Fruit fly (Drosophila melanogaster): Measurements from ENCODE around the gene CG7990.
A peak's percentile ranks its signal among the peaks of the same experiment; 100 is the strongest.

Gene CG7990

DNA sequence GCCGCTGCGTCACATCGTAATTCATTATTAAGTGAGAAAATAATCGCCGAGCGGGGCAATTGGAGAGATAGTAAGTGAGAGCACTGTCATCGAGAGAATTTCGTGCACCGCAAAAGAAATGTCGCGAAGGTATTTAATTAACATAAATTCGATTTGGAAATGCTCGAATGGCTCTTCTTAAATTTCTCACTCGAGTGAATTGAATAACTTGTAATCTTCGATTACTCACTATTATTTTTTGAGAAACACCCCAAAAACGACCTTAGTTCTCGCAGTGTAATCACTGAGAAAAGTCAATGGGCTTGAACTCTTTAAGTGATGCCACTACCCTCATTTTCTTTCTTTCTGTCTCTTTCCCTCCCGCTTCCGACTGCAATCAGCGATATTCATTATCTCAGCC, 46.8 kb downstream of the CG7990 start (continued):
- no peak for TF ChIP-seq zfh2 (GFP tag; optimal IDR thresholded peaks at IDR 0.05)
- peak; percentile 88 for TF ChIP-seq gcm (GFP tag; optimal IDR thresholded peaks at IDR 0.05)
- peak; percentile 35 for TF ChIP-seq grn (GFP tag; optimal IDR thresholded peaks at IDR 0.05)
- peak; percentile 72 for TF ChIP-seq CG10462 (GFP tag; optimal IDR thresholded peaks at IDR 0.05)
- TF ChIP-seq da (GFP tag; optimal IDR thresholded peaks at IDR 0.05), result no peak
- TF ChIP-seq Lim3 (GFP tag; IDR thresholded peaks at IDR 0.05), result no peak
- peak; percentile 35 for TF ChIP-seq CG3838 (GFP tag; optimal IDR thresholded peaks at IDR 0.05)
- TF ChIP-seq CG4730 (GFP tag; IDR thresholded peaks at IDR 0.05), result peak; percentile 67
- TF ChIP-seq grau (tag; optimal IDR thresholded peaks at IDR 0.05), result peak; percentile 83
- TF ChIP-seq CG14965 (GFP tag; optimal IDR thresholded peaks at IDR 0.05; ENCODE audit: borderline replicate concordance), result peak; percentile 43
- TF ChIP-seq Camta (GFP tag; optimal IDR thresholded peaks at IDR 0.05), result peak; percentile 86
- peak; percentile 88 for TF ChIP-seq dmrt99B (tag; optimal IDR thresholded peaks at IDR 0.05)
- peak; percentile 60 for TF ChIP-seq CG30020 (tag; optimal IDR thresholded peaks at IDR 0.05)
- peak; percentile 84 for TF ChIP-seq NC2α (GFP tag; optimal IDR thresholded peaks at IDR 0.05)
- TF ChIP-seq Mes4 (GFP tag; optimal IDR thresholded peaks at IDR 0.05), result peak; percentile 89
- TF ChIP-seq CG18262 (tag; optimal IDR thresholded peaks at IDR 0.05), result peak; percentile 93
- peak; percentile 91 for TF ChIP-seq CG8924 (tag; optimal IDR thresholded peaks at IDR 0.05)
- TF ChIP-seq cato (GFP tag; optimal IDR thresholded peaks at IDR 0.05; ENCODE audit: borderline replicate concordance), result peak; percentile 71
- no peak for TF ChIP-seq sc (optimal IDR thresholded peaks at IDR 0.05)
- peak; percentile 88 for TF ChIP-seq sc (GFP tag; optimal IDR thresholded peaks at IDR 0.05)
- TF ChIP-seq slbo (GFP tag; IDR thresholded peaks at IDR 0.05), result peak; percentile 67
- TF ChIP-seq z (GFP tag; IDR thresholded peaks at IDR 0.05), result peak; percentile 21; the same call in 1 of the 3 replicates
- peak; percentile 94 for TF ChIP-seq CG17829 (tag; optimal IDR thresholded peaks at IDR 0.05)
- no peak for TF ChIP-seq unc-4 (GFP tag; IDR thresholded peaks at IDR 0.05; ENCODE audit: partially characterized antibody)
- no peak for TF ChIP-seq B-H2 (GFP tag; optimal IDR thresholded peaks at IDR 0.05)
- TF ChIP-seq abd-A (tag; optimal IDR thresholded peaks at IDR 0.05), result no peak
- peak; percentile 52 for TF ChIP-seq CG31388 (GFP tag; optimal IDR thresholded peaks at IDR 0.05)
- peak; percentile 83 for TF ChIP-seq CG33213 (GFP tag; optimal IDR thresholded peaks at IDR 0.05)
- TF ChIP-seq sna (GFP tag; IDR thresholded peaks at IDR 0.05; ENCODE audit: partially characterized antibody), result no peak
- peak; percentile 78 for TF ChIP-seq wor (GFP tag; IDR thresholded peaks at IDR 0.05)
- TF ChIP-seq CG3407 (GFP tag; optimal IDR thresholded peaks at IDR 0.05), result peak; percentile 86
- TF ChIP-seq dmrt11E (tag; optimal IDR thresholded peaks at IDR 0.05), result peak; percentile 97
- TF ChIP-seq slou (GFP tag; optimal IDR thresholded peaks at IDR 0.05), result peak; percentile 65
- TF ChIP-seq ssp (GFP tag; IDR thresholded peaks at IDR 0.05), result peak; percentile 67
- TF ChIP-seq bsh (GFP tag; optimal IDR thresholded peaks at IDR 0.05), result peak; percentile 85 to 96
- TF ChIP-seq CG4820 (GFP tag; optimal IDR thresholded peaks at IDR 0.05), result peak; percentile 91
- no peak for TF ChIP-seq CG42726 (GFP tag; IDR thresholded peaks at IDR 0.05; ENCODE audit: partially characterized antibody)
- TF ChIP-seq CG1602 (GFP tag; optimal IDR thresholded peaks at IDR 0.05), result peak; percentile 79
- peak; percentile 67 for TF ChIP-seq B-H1 (GFP tag; IDR thresholded peaks at IDR 0.05)
- no peak for TF ChIP-seq fru (optimal IDR thresholded peaks at IDR 0.05)
- TF ChIP-seq CG12659 (GFP tag; optimal IDR thresholded peaks at IDR 0.05), result peak; percentile 67
- peak; percentile 89 for TF ChIP-seq CG16863 (GFP tag; optimal IDR thresholded peaks at IDR 0.05)
- TF ChIP-seq CG9215 (GFP tag; IDR thresholded peaks at IDR 0.05), result peak; percentile 54
- TF ChIP-seq hbn (GFP tag; IDR thresholded peaks at IDR 0.05; ENCODE audit: partially characterized antibody), result no peak
- peak; percentile 84 for TF ChIP-seq az2 (GFP tag; optimal IDR thresholded peaks at IDR 0.05)
- no peak for TF ChIP-seq nerfin-2 (GFP tag; IDR thresholded peaks at IDR 0.05; ENCODE audit: partially characterized antibody)
- peak; percentile 83 for TF ChIP-seq CHES-1-like (GFP tag; optimal IDR thresholded peaks at IDR 0.05)
- peak; percentile 35; the same call in 1 of the 2 replicates for TF ChIP-seq CG14441 (GFP tag; IDR thresholded peaks at IDR 0.05)
- peak; percentile 79 for TF ChIP-seq repo (GFP tag; optimal IDR thresholded peaks at IDR 0.05)
- no peak for TF ChIP-seq CG7928 (GFP tag; optimal IDR thresholded peaks at IDR 0.05)
- TF ChIP-seq zen2 (GFP tag; IDR thresholded peaks at IDR 0.05; ENCODE audit: partially characterized antibody), result no peak

Data from whole organism, embryonic.